Fruit fly (Drosophila melanogaster): ENCODE results near the gene tll.

tll gene

dm6 chr3R:30887711-30888549 is 35.8 kb downstream of the tll start (continued):
- TF ChIP-seq ewg (GFP tag; optimal IDR thresholded peaks at IDR 0.05): peak; percentile 24
- TF ChIP-seq CG12769 (tag; optimal IDR thresholded peaks at IDR 0.05): no peak
- no peak for TF ChIP-seq aop (GFP tag; IDR thresholded peaks at IDR 0.05)
- peak; percentile 55 for TF ChIP-seq CG17385 (GFP tag; optimal IDR thresholded peaks at IDR 0.05)
- peak; percentile 38 for TF ChIP-seq maf-S (GFP tag; optimal IDR thresholded peaks at IDR 0.05)
- TF ChIP-seq Ssrp (tag; optimal IDR thresholded peaks at IDR 0.05): peak; percentile 51
- no peak for TF ChIP-seq Mes4 (GFP tag; optimal IDR thresholded peaks at IDR 0.05)
- TF ChIP-seq Vsx1 (GFP tag; optimal IDR thresholded peaks at IDR 0.05): no peak
- no peak for TF ChIP-seq CG31365 (tag; optimal IDR thresholded peaks at IDR 0.05)
- peak; percentile 16 for TF ChIP-seq CG9437 (GFP tag; optimal IDR thresholded peaks at IDR 0.05)
- peak; percentile 57 for TF ChIP-seq CG5245 (GFP tag; optimal IDR thresholded peaks at IDR 0.05)
- TF ChIP-seq HLH3B (GFP tag; IDR thresholded peaks at IDR 0.05): peak; percentile 67
- TF ChIP-seq CG4820 (GFP tag; optimal IDR thresholded peaks at IDR 0.05): peak; percentile 58
- TF ChIP-seq dmrt99B (tag; optimal IDR thresholded peaks at IDR 0.05): peak; percentile 73
- TF ChIP-seq Abd-B (GFP tag; optimal IDR thresholded peaks at IDR 0.05): no peak
- no peak for TF ChIP-seq run (tag; optimal IDR thresholded peaks at IDR 0.05)
- TF ChIP-seq ken (GFP tag; IDR thresholded peaks at IDR 0.05): peak; percentile 79
- peak; percentile 28 for TF ChIP-seq Max (GFP tag; optimal IDR thresholded peaks at IDR 0.05)
- TF ChIP-seq sim (GFP tag; IDR thresholded peaks at IDR 0.05): no peak
- peak; percentile 30 for TF ChIP-seq CG10654 (GFP tag; optimal IDR thresholded peaks at IDR 0.05)
- peak; percentile 52 for TF ChIP-seq CHES-1-like (GFP tag; optimal IDR thresholded peaks at IDR 0.05)
- 0 out of 2 replicates have a peak, but pooled peaks have one; percentile 6 for TF ChIP-seq al (GFP tag; IDR thresholded peaks at IDR 0.05)
- no peak for TF ChIP-seq pita (GFP tag; optimal IDR thresholded peaks at IDR 0.05)
- peak; percentile 37 for TF ChIP-seq nom (GFP tag; optimal IDR thresholded peaks at IDR 0.05)
- peak; percentile 59 for TF ChIP-seq CG9817 (tag; optimal IDR thresholded peaks at IDR 0.05)
- no peak for TF ChIP-seq hkb (optimal IDR thresholded peaks at IDR 0.05)
- peak; percentile 74 for TF ChIP-seq hkb (GFP tag; IDR thresholded peaks at IDR 0.05)
- peak; percentile 71 for TF ChIP-seq oc (tag; optimal IDR thresholded peaks at IDR 0.05)
- TF ChIP-seq prd (optimal IDR thresholded peaks at IDR 0.05): no peak
- TF ChIP-seq prd (GFP tag; IDR thresholded peaks at IDR 0.05): peak; percentile 77
- peak; percentile 79 for TF ChIP-seq CG32532 (GFP tag; IDR thresholded peaks at IDR 0.05)
- no peak for TF ChIP-seq CG2889 (GFP tag; IDR thresholded peaks at IDR 0.05)
- peak; percentile 59 for TF ChIP-seq CG12391 (tag; optimal IDR thresholded peaks at IDR 0.05)
- no peak for TF ChIP-seq Doc2 (GFP tag; IDR thresholded peaks at IDR 0.05)
- TF ChIP-seq mam (GFP tag; optimal IDR thresholded peaks at IDR 0.05): peak; percentile 84
- TF ChIP-seq Dad (GFP tag; optimal IDR thresholded peaks at IDR 0.05): peak; percentile 22
- peak; percentile 54 for TF ChIP-seq CG12942 (GFP tag; optimal IDR thresholded peaks at IDR 0.05)
- peak; percentile 56; the same call in 1 of the 2 replicates for TF ChIP-seq CG32772 (GFP tag; IDR thresholded peaks at IDR 0.05)
- TF ChIP-seq CG6683 (GFP tag; optimal IDR thresholded peaks at IDR 0.05): no peak
- no peak for TF ChIP-seq bbx (GFP tag; IDR thresholded peaks at IDR 0.05; ENCODE audit: partially characterized antibody)
- TF ChIP-seq Poxn (GFP tag; IDR thresholded peaks at IDR 0.05): no peak
- TF ChIP-seq h (optimal IDR thresholded peaks at IDR 0.05): no peak
- no peak for TF ChIP-seq tll (GFP tag; optimal IDR thresholded peaks at IDR 0.05)
- peak; percentile 78 for TF ChIP-seq CG2120 (GFP tag; optimal IDR thresholded peaks at IDR 0.05)
- peak; percentile 53 for TF ChIP-seq CG15514 (GFP tag; optimal IDR thresholded peaks at IDR 0.05)
- TF ChIP-seq slbo (GFP tag; IDR thresholded peaks at IDR 0.05): peak; percentile 81
- peak; percentile 22 for TF ChIP-seq CG3407 (GFP tag; optimal IDR thresholded peaks at IDR 0.05)
- peak; percentile 66 for TF ChIP-seq ems (GFP tag; optimal IDR thresholded peaks at IDR 0.05)
- no peak for TF ChIP-seq dati (GFP tag; IDR thresholded peaks at IDR 0.05)
- TF ChIP-seq ATbp (GFP tag; optimal IDR thresholded peaks at IDR 0.05): peak; percentile 49
